Worm (Caenorhabditis elegans): ENCODE results near the gene mrpl-32.

mrpl-32 gene

ce11 chrIII:8425076-8425475 lies 24.5 kb upstream of the mrpl-32 start (continued):
- no peak for TF ChIP-seq nhr-232 (tag; optimal IDR thresholded peaks at IDR 0.05)
- no peak for TF ChIP-seq pha-2 (tag; optimal IDR thresholded peaks at IDR 0.05)
- TF ChIP-seq odd-2 (tag; optimal IDR thresholded peaks at IDR 0.05), result no peak
- no peak for TF ChIP-seq elt-4 (tag; optimal IDR thresholded peaks at IDR 0.05)
- no peak for TF ChIP-seq che-1 (tag; optimal IDR thresholded peaks at IDR 0.05)
- no peak for TF ChIP-seq ama-1 (optimal IDR thresholded peaks at IDR 0.05)
- TF ChIP-seq ceh-14 (tag; optimal IDR thresholded peaks at IDR 0.05), result no peak
- peak; percentile 5 for TF ChIP-seq fax-1 (tag; optimal IDR thresholded peaks at IDR 0.05)
- TF ChIP-seq ceh-6 (GFP tag; optimal IDR thresholded peaks at IDR 0.05), result no peak
- TF ChIP-seq tbx-2 (tag; optimal IDR thresholded peaks at IDR 0.05), result peak; percentile 69
- no peak for TF ChIP-seq C08G9.2 (tag; optimal IDR thresholded peaks at IDR 0.05)
- no peak for TF ChIP-seq ceh-9 (tag; optimal IDR thresholded peaks at IDR 0.05)
- no peak for TF ChIP-seq hlh-13 (GFP tag; optimal IDR thresholded peaks at IDR 0.05)
- TF ChIP-seq ceh-18 (tag; optimal IDR thresholded peaks at IDR 0.05), result peak; percentile 59
- no peak for TF ChIP-seq lim-6 (tag; optimal IDR thresholded peaks at IDR 0.05)
- TF ChIP-seq ttx-3 (tag; optimal IDR thresholded peaks at IDR 0.05), result no peak
- no peak for TF ChIP-seq pag-3 (tag; optimal IDR thresholded peaks at IDR 0.05; ENCODE audit: borderline replicate concordance)
- no peak for TF ChIP-seq gmeb-2 (tag; optimal IDR thresholded peaks at IDR 0.05)
- peak; percentile 59 for TF ChIP-seq ceh-31 (tag; optimal IDR thresholded peaks at IDR 0.05)
- peak; percentile 16 for TF ChIP-seq sdc-2 (tag; optimal IDR thresholded peaks at IDR 0.05)
- TF ChIP-seq zip-5 (tag; optimal IDR thresholded peaks at IDR 0.05), result no peak
- TF ChIP-seq mec-3 (tag; optimal IDR thresholded peaks at IDR 0.05; ENCODE audit: borderline replicate concordance), result no peak
- TF ChIP-seq ceh-19 (GFP tag; optimal IDR thresholded peaks at IDR 0.05), result no peak
- TF ChIP-seq sox-4 (tag; optimal IDR thresholded peaks at IDR 0.05), result no peak
- peak; percentile 58 for TF ChIP-seq ref-2 (tag; optimal IDR thresholded peaks at IDR 0.05)
- no peak for TF ChIP-seq K09A11.1 (tag; optimal IDR thresholded peaks at IDR 0.05; ENCODE audit: insufficient read depth)
- no peak for TF ChIP-seq fkh-6 (tag; optimal IDR thresholded peaks at IDR 0.05)

ce11 chrIII:8426271-8426670 lies 23.3 kb upstream of the mrpl-32 start, which contains the start of gene cec-1:
Gene cec-1, plus strand, starts transcription at chrIII:8426333.
- TF ChIP-seq ceh-9 (tag; optimal IDR thresholded peaks at IDR 0.05), result no peak
- TF ChIP-seq zip-5 (tag; optimal IDR thresholded peaks at IDR 0.05), result no peak
- no peak for TF ChIP-seq gmeb-2 (tag; optimal IDR thresholded peaks at IDR 0.05)
- TF ChIP-seq rnt-1 (tag; optimal IDR thresholded peaks at IDR 0.05), result no peak
- TF ChIP-seq ceh-31 (tag; optimal IDR thresholded peaks at IDR 0.05), result no peak
- no peak for TF ChIP-seq fkh-10 (GFP tag; optimal IDR thresholded peaks at IDR 0.05)
- peak; percentile 55 for TF ChIP-seq unc-42 (tag; optimal IDR thresholded peaks at IDR 0.05)
- TF ChIP-seq odd-2 (tag; optimal IDR thresholded peaks at IDR 0.05), result no peak

- no peak for TF ChIP-seq ceh-24 (tag; optimal IDR thresholded peaks at IDR 0.05)
- TF ChIP-seq ama-1 (optimal IDR thresholded peaks at IDR 0.05), result no peak
- no peak for TF ChIP-seq nfya-1 (tag; optimal IDR thresholded peaks at IDR 0.05)
- TF ChIP-seq C08G9.2 (tag; optimal IDR thresholded peaks at IDR 0.05), result no peak
- TF ChIP-seq pros-1 (tag; optimal IDR thresholded peaks at IDR 0.05), result no peak
- TF ChIP-seq tbx-2 (tag; optimal IDR thresholded peaks at IDR 0.05), result no peak
- no peak for TF ChIP-seq ceh-30 (tag; optimal IDR thresholded peaks at IDR 0.05)
- TF ChIP-seq che-1 (tag; optimal IDR thresholded peaks at IDR 0.05), result no peak
- TF ChIP-seq ref-2 (tag; optimal IDR thresholded peaks at IDR 0.05), result no peak
- TF ChIP-seq npax-4 (tag; optimal IDR thresholded peaks at IDR 0.05), result no peak
- no peak for TF ChIP-seq odd-2 (tag; optimal IDR thresholded peaks at IDR 0.05)
- no peak for TF ChIP-seq ceh-19 (GFP tag; optimal IDR thresholded peaks at IDR 0.05)
- no peak for TF ChIP-seq zip-5 (tag; optimal IDR thresholded peaks at IDR 0.05)
- TF ChIP-seq pag-3 (tag; optimal IDR thresholded peaks at IDR 0.05; ENCODE audit: borderline replicate concordance), result no peak
- TF ChIP-seq ceh-22 (tag; optimal IDR thresholded peaks at IDR 0.05), result no peak
- no peak for TF ChIP-seq hlh-15 (tag; optimal IDR thresholded peaks at IDR 0.05)
- TF ChIP-seq syd-9 (tag; optimal IDR thresholded peaks at IDR 0.05), result no peak
- no peak for TF ChIP-seq madf-2 (tag; optimal IDR thresholded peaks at IDR 0.05)
- no peak for TF ChIP-seq nhr-11 (tag; optimal IDR thresholded peaks at IDR 0.05)
Observed at ce11 chrIII:8429035-8429434, 20.5 kb upstream of the mrpl-32 start, which contains the start of gene ZK1236.1. Gene ZK1236.1, plus strand, starts transcription at chrIII:8429297.

Data from whole organism, late embryonic.